Worm (Caenorhabditis elegans): ENCODE results near the gene nipa-1.

The nipa-1 gene

ce11 chrIII:3066769-3067168 is 60.2 kb downstream of the nipa-1 start:
- no peak for TF ChIP-seq mbf-1 (tag; optimal IDR thresholded peaks at IDR 0.05)
- no peak for TF ChIP-seq F13H6.1 (tag; optimal IDR thresholded peaks at IDR 0.05)
- TF ChIP-seq nhr-10 (tag; optimal IDR thresholded peaks at IDR 0.05) = no peak
- TF ChIP-seq C34F6.9 (tag; optimal IDR thresholded peaks at IDR 0.05) = no peak
- no peak for TF ChIP-seq mab-5 (tag; optimal IDR thresholded peaks at IDR 0.05)
- TF ChIP-seq skn-1 (tag; optimal IDR thresholded peaks at IDR 0.05) = no peak
- no peak for TF ChIP-seq unc-39 (tag; optimal IDR thresholded peaks at IDR 0.05)
- no peak for TF ChIP-seq Y55F3AM.14 (GFP tag; optimal IDR thresholded peaks at IDR 0.05)
- no peak for TF ChIP-seq nhr-21 (tag; optimal IDR thresholded peaks at IDR 0.05)
- no peak for TF ChIP-seq lin-11 (tag; optimal IDR thresholded peaks at IDR 0.05)
- TF ChIP-seq nhr-23 (tag; optimal IDR thresholded peaks at IDR 0.05) = no peak
- no peak for TF ChIP-seq egl-27 (tag; optimal IDR thresholded peaks at IDR 0.05)
- no peak for TF ChIP-seq nhr-25 (tag; optimal IDR thresholded peaks at IDR 0.05)
- TF ChIP-seq sma-9 (GFP tag; optimal IDR thresholded peaks at IDR 0.05) = no peak
- no peak for TF ChIP-seq sma-9 (tag; optimal IDR thresholded peaks at IDR 0.05)
- TF ChIP-seq nhr-6 (tag; optimal IDR thresholded peaks at IDR 0.05) = no peak
- TF ChIP-seq gmeb-1 (tag; optimal IDR thresholded peaks at IDR 0.05) = no peak
- TF ChIP-seq unc-62 (GFP tag; optimal IDR thresholded peaks at IDR 0.05) = no peak

- TF ChIP-seq peb-1 (tag; optimal IDR thresholded peaks at IDR 0.05) (no peak), zag-1 (tag; optimal IDR thresholded peaks at IDR 0.05) (no peak), nhr-23 (tag; optimal IDR thresholded peaks at IDR 0.05) (no peak), lin-11 (tag; optimal IDR thresholded peaks at IDR 0.05) (no peak), Y55F3AM.14 (GFP tag; optimal IDR thresholded peaks at IDR 0.05) (no peak), unc-39 (tag; optimal IDR thresholded peaks at IDR 0.05) (no peak), lin-39 (tag; optimal IDR thresholded peaks at IDR 0.05) (no peak), C34F6.9 (tag; optimal IDR thresholded peaks at IDR 0.05) (peak; percentile 66), ztf-11 (tag; optimal IDR thresholded peaks at IDR 0.05) (no peak), nhr-77 (tag; optimal IDR thresholded peaks at IDR 0.05) (no peak), ceh-82 (tag; optimal IDR thresholded peaks at IDR 0.05) (no peak), mab-5 (tag; optimal IDR thresholded peaks at IDR 0.05) (peak; percentile 39), R02D3.7 (tag; optimal IDR thresholded peaks at IDR 0.05) (no peak), alr-1 (tag; optimal IDR thresholded peaks at IDR 0.05) (no peak), lin-13 (GFP tag; optimal IDR thresholded peaks at IDR 0.05) (peak; percentile 64), ztf-4 (tag; optimal IDR thresholded peaks at IDR 0.05) (peak; percentile 27), nhr-12 (tag; optimal IDR thresholded peaks at IDR 0.05) (no peak), F13H6.1 (tag; optimal IDR thresholded peaks at IDR 0.05) (peak; percentile 91), snpc-4 (tag; optimal IDR thresholded peaks at IDR 0.05) (peak; percentile 67), egl-27 (tag; optimal IDR thresholded peaks at IDR 0.05) (peak; percentile 38), aly-2 (tag; optimal IDR thresholded peaks at IDR 0.05) (no peak), nhr-129 (tag; optimal IDR thresholded peaks at IDR 0.05) (peak; percentile 74), nhr-10 (tag; optimal IDR thresholded peaks at IDR 0.05) (no peak), sma-3 (GFP tag; optimal IDR thresholded peaks at IDR 0.05) (peak; percentile 62), elt-1 (tag; optimal IDR thresholded peaks at IDR 0.05) (no peak), lsy-2 (tag; optimal IDR thresholded peaks at IDR 0.05) (peak; percentile 18 to 80), nhr-6 (tag; optimal IDR thresholded peaks at IDR 0.05) (no peak), nhr-21 (tag; optimal IDR thresholded peaks at IDR 0.05) (peak; percentile 50), unc-62 (GFP tag; optimal IDR thresholded peaks at IDR 0.05) (no peak), blmp-1 (tag; optimal IDR thresholded peaks at IDR 0.05; ENCODE audit: insufficient read depth) (peak; percentile 28), nhr-11 (tag; optimal IDR thresholded peaks at IDR 0.05) (no peak), sem-4 (tag; optimal IDR thresholded peaks at IDR 0.05) (peak; percentile 41), ceh-16 (tag; optimal IDR thresholded peaks at IDR 0.05) (no peak), ZK546.5 (tag; optimal IDR thresholded peaks at IDR 0.05) (peak; percentile 41), mdl-1 (tag; optimal IDR thresholded peaks at IDR 0.05) (peak in 1 of 2 experiments; percentile 1), nhr-237 (tag; optimal IDR thresholded peaks at IDR 0.05) (no peak), dmd-4 (tag; optimal IDR thresholded peaks at IDR 0.05) (no peak), skn-1 (tag; optimal IDR thresholded peaks at IDR 0.05) (no peak), nhr-25 (tag; optimal IDR thresholded peaks at IDR 0.05) (peak; percentile 48), gmeb-1 (tag; optimal IDR thresholded peaks at IDR 0.05) (peak; percentile 50), ama-1 (optimal IDR thresholded peaks at IDR 0.05) (no peak), unc-55 (GFP tag; optimal IDR thresholded peaks at IDR 0.05) (no peak), fos-1 (tag; optimal IDR thresholded peaks at IDR 0.05) (peak; percentile 56), crh-2 (tag; optimal IDR thresholded peaks at IDR 0.05) (peak; percentile 66), sma-9 (GFP tag; optimal IDR thresholded peaks at IDR 0.05) (peak; percentile 65), sma-9 (tag; optimal IDR thresholded peaks at IDR 0.05) (no peak), elt-3 (tag; optimal IDR thresholded peaks at IDR 0.05) (no peak), mbf-1 (tag; optimal IDR thresholded peaks at IDR 0.05) (no peak), ztf-1 (GFP tag; conservative IDR thresholded peaks at IDR 0.05) (no peak)
These were observed 60.9 kb downstream of the nipa-1 start for ce11 chrIII:3065876-3066509.
